Fruit fly (Drosophila melanogaster): Measurements from ENCODE around the gene CG7049.

DNA sequence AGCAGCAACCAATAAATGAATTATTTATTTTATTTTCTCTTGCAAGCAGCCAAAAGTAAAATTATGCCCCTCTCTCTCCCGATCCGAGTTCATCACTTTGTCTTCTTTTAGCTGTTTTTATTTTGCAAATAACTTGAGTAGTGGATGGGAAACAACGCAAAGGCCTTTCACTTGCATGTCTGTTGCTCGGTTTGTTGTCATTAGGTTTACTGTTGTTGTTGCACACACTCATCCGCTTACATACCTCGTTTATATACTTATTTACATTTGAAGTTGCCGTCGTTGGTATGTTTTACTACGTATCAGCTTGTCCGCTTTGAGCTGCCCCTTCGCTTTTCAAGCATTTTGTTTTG, 45.3 kb downstream of the CG7049 start:
- TF ChIP-seq EcR (GFP tag; optimal IDR thresholded peaks at IDR 0.05) (no peak), Dll (optimal IDR thresholded peaks at IDR 0.05) (no peak), psq (optimal IDR thresholded peaks at IDR 0.05) (no peak)
